Fruit fly (Drosophila melanogaster) whole organism, prepupa: ENCODE measurements around the gene CG18599.

Source experiments
- CG1621 ChIP-seq: fragments of 200-800 bp; sonication (Bioruptor generic); optimal IDR thresholded peaks from 3 replicates; lab custom pipeline; 2018; ENCODE audit warnings: missing biosample characterization, mild to moderate bottlenecking, missing genetic modification characterization
- CG4318 ChIP-seq: fragments of 200-800 bp; sonication (Bioruptor generic); optimal IDR thresholded peaks from 3 replicates; lab custom pipeline; 2017; ENCODE audit warnings: missing biosample characterization, mild to moderate bottlenecking, missing genetic modification characterization
- CG6854 ChIP-seq: fragments of 200-800 bp; sonication (Bioruptor generic); optimal IDR thresholded peaks from 2 replicates; lab custom pipeline; 2017; ENCODE audit warnings: missing biosample characterization, mild to moderate bottlenecking, missing genetic modification characterization
- CG8632 ChIP-seq: fragments of 200-800 bp; sonication (Bioruptor generic); optimal IDR thresholded peaks from 3 replicates; lab custom pipeline; 2016; ENCODE audit warnings: missing biosample characterization, missing genetic modification characterization
- Hr38 ChIP-seq: sonication (Bioruptor generic); optimal IDR thresholded peaks from 2 replicates; lab custom pipeline; 2016; ENCODE audit warnings: missing biosample characterization, missing genetic modification characterization
- pdm3 ChIP-seq: fragments of 200-800 bp; sonication (Bioruptor generic); optimal IDR thresholded peaks from 3 replicates; lab custom pipeline; 2016; ENCODE audit warnings: missing biosample characterization, missing genetic modification characterization
- salr ChIP-seq, 2 experiments: fragments of 200-800 bp; sonication (Bioruptor generic); optimal IDR thresholded peaks; 3 replicates each; lab custom pipeline; 2016 to 2018; ENCODE audit warnings: missing biosample characterization in 2 of 2, missing genetic modification characterization in 2 of 2, mild to moderate bottlenecking in 1 of 2

DNA sequence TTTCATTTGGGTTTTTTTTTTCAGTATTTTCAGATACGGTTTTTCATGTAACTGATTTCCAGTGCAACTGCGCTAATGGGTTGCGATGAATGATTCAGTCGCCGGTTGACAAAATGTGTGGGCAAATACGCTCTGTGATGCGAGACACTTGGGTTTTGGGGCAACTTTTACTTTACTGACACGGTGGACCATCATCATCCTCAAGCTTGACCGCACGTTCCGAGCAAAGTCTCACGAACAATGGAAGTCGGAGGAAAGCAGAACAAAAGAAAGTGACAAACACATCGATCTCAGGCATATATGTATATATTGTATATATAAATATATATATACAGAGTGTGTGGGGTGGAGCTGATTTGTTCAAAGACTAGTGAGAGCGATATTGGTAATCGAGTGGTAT, 26.9 kb downstream of the CG18599 start:
- TF ChIP-seq salr (GFP tag; optimal IDR thresholded peaks at IDR 0.05; lab: Kevin White, UChicago) (no peak), pdm3 (GFP tag; lab: Kevin White, UChicago) (no peak), CG4318 (no peak), Hr38 (GFP tag; lab: Kevin White, UChicago) (no peak), CG8632 (GFP tag; lab: Kevin White, UChicago) (no peak), CG1621 (tag; lab: Kevin White, UChicago) (no peak), CG6854 (GFP tag; lab: Kevin White, UChicago) (no peak)
